Fruit fly (Drosophila melanogaster) whole organism, larva: ENCODE data around the gene CG13054.

Source experiments
- noc ChIP-seq: fragments of 200-800 bp; sonication (Bioruptor generic); optimal IDR thresholded peaks from 3 replicates; lab custom pipeline; 2019; ENCODE audit warnings: missing biosample characterization, mild to moderate bottlenecking, missing genetic modification characterization, moderate library complexity

The CG13054 gene

DNA sequence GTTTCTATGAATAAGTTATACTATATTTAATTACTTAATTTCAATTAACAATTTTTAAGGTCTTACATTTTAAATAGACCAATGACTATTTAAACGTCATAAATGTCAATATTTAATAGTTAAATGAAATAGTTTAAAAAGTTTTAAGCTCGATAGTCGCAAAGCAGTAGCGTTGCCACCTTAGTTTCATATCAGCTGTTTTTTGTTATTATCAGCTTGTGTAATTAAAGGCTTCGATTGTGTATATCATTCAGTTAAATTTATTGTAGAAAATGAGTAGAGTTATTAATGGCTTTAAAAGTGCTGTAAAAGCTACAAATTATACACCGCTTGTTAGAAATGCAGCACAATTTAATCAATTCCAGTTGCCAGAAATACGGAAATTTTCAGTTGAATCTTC, 24.1 kb downstream of the CG13054 start, which contains the start of gene Hsc20:
Gene Hsc20 (plus strand): TSS at position 204 of the 400 bp plus-strand sequence.
- no peak for TF ChIP-seq noc (tag; lab: Kevin White, UChicago)

dm6 chr3L:16231857-16232256, 25.1 kb downstream of the CG13054 start, which contains the start of the genes PDCD-5 and MED10:
PDCD-5 (minus strand) TSS chr3L:16232038.
MED10 (plus strand) TSS chr3L:16232084.
- no peak for TF ChIP-seq noc (tag; lab: Kevin White, UChicago)

DNA sequence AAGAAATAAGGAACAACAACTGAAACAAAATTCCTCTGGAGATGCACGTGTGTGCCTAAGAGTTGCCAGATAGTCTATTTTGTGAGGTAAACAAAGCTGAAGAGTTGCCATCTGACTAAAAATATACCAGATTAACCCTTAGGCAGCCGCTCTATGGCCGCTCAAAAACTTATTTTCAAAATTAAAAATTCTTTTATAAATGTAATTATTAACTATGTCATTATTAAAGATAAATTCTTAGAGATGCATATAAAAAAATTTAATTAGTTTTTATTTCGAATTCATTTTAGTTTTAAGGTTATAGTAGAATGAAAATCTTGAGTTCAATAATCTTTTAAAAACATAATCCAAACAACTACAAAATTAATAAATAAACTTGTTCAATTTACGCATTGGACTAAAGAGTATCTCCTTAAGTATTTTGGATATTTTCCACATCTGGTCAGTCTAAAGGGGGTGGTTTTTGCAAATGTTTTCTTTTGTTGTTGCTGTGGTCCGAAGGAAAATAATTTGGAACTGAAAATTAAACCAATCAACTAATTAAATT, 28.3 kb downstream of the CG13054 start, which contains the start of gene Tmx3:
Gene Tmx3 (plus strand): TSS at position 442 of the 547 bp plus-strand sequence.
- no peak for TF ChIP-seq noc (tag; lab: Kevin White, UChicago)

dm6 chr3L:16225175-16225574, 31.8 kb downstream of the CG13054 start:
- no peak for TF ChIP-seq noc (tag; lab: Kevin White, UChicago)

DNA sequence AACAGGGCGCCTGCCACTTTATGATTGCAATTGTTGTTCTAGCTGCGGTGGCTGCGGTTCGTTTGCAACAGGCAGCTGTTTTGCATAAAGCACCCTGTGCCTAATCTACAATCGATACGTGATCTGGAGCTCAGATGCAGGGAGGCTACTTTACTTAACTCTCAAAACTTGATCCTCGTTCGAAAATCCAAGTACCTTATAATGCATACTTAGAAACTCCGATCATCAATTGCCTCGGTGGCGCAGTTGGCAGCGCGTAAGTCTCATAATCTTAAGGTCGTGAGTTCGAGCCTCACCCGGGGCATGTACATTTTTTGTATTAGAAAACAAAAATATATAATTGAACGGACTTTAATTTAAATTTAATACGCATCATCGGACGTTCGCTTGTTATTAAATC, 35.2 kb downstream of the CG13054 start:
- TF ChIP-seq noc (tag; lab: Kevin White, UChicago) = no peak

dm6 chr3L:16221278-16221677, 35.7 kb downstream of the CG13054 start:
- no peak for TF ChIP-seq noc (tag; lab: Kevin White, UChicago)

DNA sequence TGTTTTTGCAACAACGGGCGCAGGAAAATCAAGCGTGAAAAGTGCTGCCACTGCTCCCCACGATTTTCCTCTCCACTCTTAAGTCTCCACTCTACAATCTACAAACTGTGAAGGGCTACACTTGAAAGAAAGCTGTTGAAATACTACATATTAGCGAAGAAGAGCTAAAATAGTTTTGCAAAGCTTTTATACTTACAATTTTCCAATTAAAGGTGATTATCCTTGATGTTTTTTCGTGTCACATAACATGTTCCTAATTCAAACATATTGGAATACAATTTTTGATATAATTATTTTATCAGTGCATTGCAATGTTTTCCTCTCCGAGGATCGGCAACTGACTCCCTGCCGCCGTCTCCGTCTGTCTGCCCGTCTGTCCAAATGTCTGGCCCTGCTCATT, 39.1 kb downstream of the CG13054 start:
- no peak for TF ChIP-seq noc (tag; lab: Kevin White, UChicago)

DNA sequence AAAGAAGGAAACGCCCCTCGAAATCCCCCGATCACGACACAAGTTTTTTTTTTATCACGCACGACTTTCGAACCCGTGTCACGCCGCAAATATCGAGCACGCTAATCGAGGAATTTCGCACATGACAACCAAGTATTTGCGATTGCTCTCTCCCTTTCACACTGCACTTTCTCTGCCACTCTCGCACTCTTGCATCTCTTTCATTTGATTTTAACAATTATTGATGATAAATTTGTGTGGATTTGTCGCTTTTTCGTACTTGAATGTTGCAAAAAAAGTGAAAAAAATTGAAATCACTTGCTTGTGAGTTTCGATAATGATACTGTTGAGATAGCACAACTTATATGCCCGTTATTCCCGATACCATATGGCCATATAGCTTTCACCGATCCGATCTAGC, 39.8 kb downstream of the CG13054 start, which contains the start of gene CG13073:
Gene CG13073 (minus strand): TSS at position 101 of the 400 bp plus-strand sequence.
- no peak for TF ChIP-seq noc (tag; lab: Kevin White, UChicago)

DNA sequence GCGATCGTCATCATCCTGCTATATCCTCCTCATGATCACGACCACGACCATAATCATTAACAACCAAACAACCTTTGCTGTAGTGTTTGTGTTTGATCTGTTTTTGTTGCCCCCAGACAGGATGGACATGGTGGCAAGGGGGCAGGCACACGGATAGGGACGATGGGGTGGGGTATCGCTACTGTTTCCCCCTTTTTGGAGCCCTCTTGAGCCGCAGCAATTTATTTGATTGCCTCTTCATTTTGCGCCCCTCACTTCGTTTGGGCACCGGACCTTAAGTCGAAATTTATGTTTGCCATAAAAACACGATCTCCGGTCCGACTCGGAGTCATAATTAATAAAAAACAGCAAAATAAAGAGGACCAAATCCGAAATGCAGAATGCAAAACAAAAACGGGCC, 41.2 kb downstream of the CG13054 start:
- TF ChIP-seq noc (tag; lab: Kevin White, UChicago) = no peak

DNA sequence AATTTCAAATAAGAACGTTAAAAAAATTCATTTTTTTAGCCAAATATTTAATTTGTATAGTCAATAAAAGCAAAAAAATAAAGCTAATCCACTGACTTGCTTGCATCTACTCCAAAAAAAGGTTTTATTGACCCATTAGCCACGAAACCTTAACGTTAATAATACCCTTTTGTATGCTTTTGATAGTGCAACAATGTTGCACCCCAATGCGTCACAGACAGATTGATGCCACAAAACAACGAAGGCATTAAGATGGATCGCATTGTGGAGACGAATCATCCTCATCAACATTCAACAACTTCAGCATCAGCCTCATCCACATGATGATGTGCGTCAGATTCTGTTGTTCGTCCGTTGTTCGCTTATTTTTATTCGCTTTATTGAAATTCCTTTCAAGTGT, 41.6 kb downstream of the CG13054 start:
- TF ChIP-seq noc (tag; lab: Kevin White, UChicago) = no peak

- no peak for TF ChIP-seq noc (tag; lab: Kevin White, UChicago)
Observed at dm6 chr3L:16214533-16215207, 42.3 kb downstream of the CG13054 start.

DNA sequence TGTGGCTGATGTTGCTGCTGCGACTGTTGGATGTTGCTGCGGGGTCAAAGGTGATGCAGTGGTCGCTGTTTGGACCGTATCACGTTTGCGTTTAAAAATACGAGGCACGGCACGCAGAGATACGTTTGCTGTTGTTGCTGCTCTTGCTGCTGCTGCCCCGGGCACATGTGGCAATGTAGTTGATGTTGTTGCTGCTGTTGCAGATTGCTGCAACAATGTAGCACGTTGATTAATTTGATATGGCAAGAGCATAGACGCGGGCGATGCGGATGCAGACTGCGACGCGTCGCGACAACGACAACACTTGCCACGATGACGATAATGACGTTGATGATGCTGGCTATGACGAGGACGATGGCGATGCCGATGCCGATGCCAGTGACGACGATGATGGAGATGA, 43.8 kb downstream of the CG13054 start:
- no peak for TF ChIP-seq noc (tag; lab: Kevin White, UChicago)

- TF ChIP-seq noc (tag; lab: Kevin White, UChicago) = no peak
Observed at dm6 chr3L:16211936-16212287, 45.1 kb downstream of the CG13054 start.

DNA sequence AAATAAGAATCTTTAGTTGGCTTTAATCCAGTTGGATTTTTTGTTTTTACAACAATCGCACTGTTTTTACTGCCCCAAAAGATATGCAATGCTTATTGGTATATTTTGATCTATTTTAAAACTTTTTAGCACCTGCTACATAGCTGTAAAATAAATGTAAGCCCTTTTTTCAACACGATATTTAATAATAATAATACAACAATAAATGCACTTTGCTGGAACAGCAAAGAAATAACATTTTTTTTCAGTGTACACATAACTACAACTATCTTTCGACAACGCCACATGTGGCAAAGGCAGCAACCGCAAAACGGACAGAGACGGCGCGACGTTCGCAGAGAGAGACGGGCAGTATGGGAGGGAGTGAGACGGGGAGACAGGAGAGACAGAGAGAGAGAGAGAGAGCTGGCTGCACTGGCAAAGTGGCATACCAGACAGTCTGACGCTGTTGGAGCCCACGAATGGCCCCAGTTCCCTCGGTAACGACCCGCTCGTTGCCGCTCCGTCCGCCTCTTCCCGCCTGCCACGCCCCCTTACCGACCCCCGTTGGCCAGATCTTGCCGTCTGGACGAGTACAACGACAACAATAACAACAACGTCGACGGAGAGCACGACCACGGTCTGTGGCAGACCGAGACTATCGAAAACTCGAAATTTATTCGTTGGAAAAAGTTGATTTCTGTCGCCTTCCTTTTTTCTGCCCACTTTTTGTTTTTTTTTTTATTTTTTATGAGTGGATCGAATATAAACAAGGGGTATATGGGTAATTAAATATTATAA, 45.6 kb downstream of the CG13054 start:
- no peak for TF ChIP-seq noc (tag; lab: Kevin White, UChicago)

DNA sequence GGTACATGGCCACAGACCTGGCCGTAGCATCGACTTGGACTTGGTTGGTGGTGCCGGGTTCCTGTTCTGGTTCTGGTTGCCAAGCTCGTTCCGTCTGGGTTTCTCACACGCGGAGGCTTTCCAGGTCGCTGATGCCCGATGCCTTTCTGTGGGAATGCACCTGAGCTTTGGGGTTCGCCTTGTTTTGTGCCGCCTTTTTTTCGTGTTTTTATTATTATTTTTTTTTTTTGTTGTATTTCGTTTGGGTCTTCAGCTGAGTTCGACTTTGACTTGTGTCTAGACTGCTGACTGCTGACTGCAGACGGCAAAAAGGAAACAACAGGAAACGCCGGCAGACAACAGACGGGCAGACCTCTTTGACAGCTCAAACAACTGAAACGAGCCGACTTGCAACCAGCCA, 47.4 kb downstream of the CG13054 start:
- TF ChIP-seq noc (tag; lab: Kevin White, UChicago) = no peak
